Worm (Caenorhabditis elegans): ENCODE measurements around the gene kdin-1.
A peak's percentile ranks its signal among the peaks of the same experiment; 100 is the strongest.

Gene kdin-1

ce11 chrIV:11082789-11083235, 44.4 kb downstream of the kdin-1 start (continued):
- peak; percentile 60 to 86 for TF ChIP-seq hif-1 (tag; optimal IDR thresholded peaks at IDR 0.05)
- peak; percentile 93 for TF ChIP-seq nhr-6 (tag; optimal IDR thresholded peaks at IDR 0.05)
- no peak for TF ChIP-seq dmd-9 (GFP tag; IDR thresholded peaks at IDR 0.05)
- peak; percentile 27; the same call in 1 of the 2 replicates for TF ChIP-seq madf-9 (GFP tag; conservative IDR thresholded peaks at IDR 0.05)
- no peak for TF ChIP-seq lin-39 (tag; optimal IDR thresholded peaks at IDR 0.05)
- peak; percentile 30 for TF ChIP-seq lir-3 (tag; optimal IDR thresholded peaks at IDR 0.05)
- TF ChIP-seq nhr-111 (GFP tag; optimal IDR thresholded peaks at IDR 0.05) = no peak
- TF ChIP-seq mdl-1 (tag; optimal IDR thresholded peaks at IDR 0.05) = peak; percentile 40 to 92
- TF ChIP-seq ZK337.2 (GFP tag; IDR thresholded peaks at IDR 0.05) = no peak
- no peak for TF ChIP-seq ZK546.5 (tag; optimal IDR thresholded peaks at IDR 0.05)
- TF ChIP-seq dve-1 (tag; optimal IDR thresholded peaks at IDR 0.05; ENCODE audit: insufficient read depth) = peak; percentile 92
- peak; percentile 81 for TF ChIP-seq T20F7.1 (GFP tag; optimal IDR thresholded peaks at IDR 0.05)
- TF ChIP-seq daf-19 (GFP tag; conservative IDR thresholded peaks at IDR 0.05) = peak; percentile 82; the same call in 1 of the 2 replicates
- TF ChIP-seq F37D6.2 (tag; optimal IDR thresholded peaks at IDR 0.05) = peak; percentile 85
- TF ChIP-seq lin-1 (GFP tag; IDR thresholded peaks at IDR 0.05) = no peak

- TF ChIP-seq lin-38 (GFP tag; IDR thresholded peaks at IDR 0.05) (0 out of 2 replicates have a peak, but pooled peaks have one; percentile 21), lsy-2 (tag; optimal IDR thresholded peaks at IDR 0.05) (peak in 1 of 2 experiments; percentile 56), F10B5.3 (tag; optimal IDR thresholded peaks at IDR 0.05) (no peak), set-16 (GFP tag; IDR thresholded peaks at IDR 0.05) (no peak), zip-11 (GFP tag; IDR thresholded peaks at IDR 0.05) (no peak)
Measured at ce11 chrIV:11083609-11084008, 45.2 kb downstream of the kdin-1 start, which contains the start of gene klc-1. klc-1 (plus strand) TSS chrIV:11083735.

- TF ChIP-seq mep-1 (tag; optimal IDR thresholded peaks at IDR 0.05) = no peak
- no peak for TF ChIP-seq pha-4 (GFP tag; IDR thresholded peaks at IDR 0.05)
- TF ChIP-seq pha-4 (tag; optimal IDR thresholded peaks at IDR 0.05) = no peak
Measured at ce11 chrIV:11089527-11089926, 51.1 kb downstream of the kdin-1 start, which contains the start of gene M7.7. M7.7 (plus strand) TSS chrIV:11089827.

- no peak for TF ChIP-seq pha-4 (GFP tag; IDR thresholded peaks at IDR 0.05)
- no peak for TF ChIP-seq pha-4 (tag; optimal IDR thresholded peaks at IDR 0.05)
- TF ChIP-seq hlh-30 (tag; optimal IDR thresholded peaks at IDR 0.05; ENCODE audit: insufficient read depth) = peak; percentile 43
- TF ChIP-seq Y105C5A.15 (GFP tag; IDR thresholded peaks at IDR 0.05) = no peak
- no peak for TF ChIP-seq daf-12 (tag; optimal IDR thresholded peaks at IDR 0.05)
- TF ChIP-seq dpl-1 (GFP tag; optimal IDR thresholded peaks at IDR 0.05) = no peak
- peak; percentile 42 for TF ChIP-seq cey-2 (tag; optimal IDR thresholded peaks at IDR 0.05; ENCODE audit: borderline replicate concordance, insufficient read depth)
- TF ChIP-seq fkh-10 (GFP tag; optimal IDR thresholded peaks at IDR 0.05) = no peak
- no peak for TF ChIP-seq pqm-1 (tag; optimal IDR thresholded peaks at IDR 0.05)
- no peak for TF ChIP-seq saeg-2 (GFP tag; IDR thresholded peaks at IDR 0.05)
- TF ChIP-seq zip-2 (tag; optimal IDR thresholded peaks at IDR 0.05) = no peak
- TF ChIP-seq aha-1 (tag) = peak; percentile 65
- no peak for TF ChIP-seq vab-7 (GFP tag; IDR thresholded peaks at IDR 0.05)
- TF ChIP-seq ZK337.2 (GFP tag; IDR thresholded peaks at IDR 0.05) = no peak
- no peak for TF ChIP-seq spr-1 (tag; optimal IDR thresholded peaks at IDR 0.05)
- peak in 1 of 2 experiments; percentile 41 for TF ChIP-seq lsy-2 (tag; optimal IDR thresholded peaks at IDR 0.05)
- no peak for TF ChIP-seq F10B5.3 (tag; optimal IDR thresholded peaks at IDR 0.05)
- TF ChIP-seq nhr-111 (GFP tag; optimal IDR thresholded peaks at IDR 0.05) = no peak
- no peak for TF ChIP-seq mxl-2 (GFP tag; conservative IDR thresholded peaks at IDR 0.05)
- no peak for TF ChIP-seq zfp-2 (tag; optimal IDR thresholded peaks at IDR 0.05)
- no peak for TF ChIP-seq zfp-3 (GFP tag; conservative IDR thresholded peaks at IDR 0.05)
- peak; percentile 10 for TF ChIP-seq nhr-25 (tag; optimal IDR thresholded peaks at IDR 0.05; ENCODE audit: borderline replicate concordance, insufficient read depth)
- TF ChIP-seq dmd-9 (GFP tag; IDR thresholded peaks at IDR 0.05) = no peak
- peak in 1 of 2 experiments; percentile 53 for TF ChIP-seq mdl-1 (tag; optimal IDR thresholded peaks at IDR 0.05)
- TF ChIP-seq nhr-77 (tag; optimal IDR thresholded peaks at IDR 0.05) = peak; percentile 23
- TF ChIP-seq madf-9 (GFP tag; conservative IDR thresholded peaks at IDR 0.05) = no peak
- no peak for TF ChIP-seq lin-15B (tag; optimal IDR thresholded peaks at IDR 0.05)
- TF ChIP-seq nhr-48 (tag; optimal IDR thresholded peaks at IDR 0.05) = no peak
- 0 out of 2 replicates have a peak, but pooled peaks have one; percentile 38 for TF ChIP-seq tra-1 (GFP tag; IDR thresholded peaks at IDR 0.05)
Measured at ce11 chrIV:11092502-11093080, 54.1 kb downstream of the kdin-1 start, which contains the start of gene bcc-1. bcc-1 (minus strand) TSS chrIV:11092552.
